Fruit fly (Drosophila melanogaster): ENCODE data around the gene CG8475.

Gene CG8475

dm6 chr2L:8209362-8209761, 12.6 kb upstream of the CG8475 start:
- no peak for TF ChIP-seq chif (GFP tag; optimal IDR thresholded peaks at IDR 0.05)
- peak; percentile 95 for TF ChIP-seq twi (tag; optimal IDR thresholded peaks at IDR 0.05)
- TF ChIP-seq CG15479 (GFP tag; optimal IDR thresholded peaks at IDR 0.05): peak; percentile 21

DNA sequence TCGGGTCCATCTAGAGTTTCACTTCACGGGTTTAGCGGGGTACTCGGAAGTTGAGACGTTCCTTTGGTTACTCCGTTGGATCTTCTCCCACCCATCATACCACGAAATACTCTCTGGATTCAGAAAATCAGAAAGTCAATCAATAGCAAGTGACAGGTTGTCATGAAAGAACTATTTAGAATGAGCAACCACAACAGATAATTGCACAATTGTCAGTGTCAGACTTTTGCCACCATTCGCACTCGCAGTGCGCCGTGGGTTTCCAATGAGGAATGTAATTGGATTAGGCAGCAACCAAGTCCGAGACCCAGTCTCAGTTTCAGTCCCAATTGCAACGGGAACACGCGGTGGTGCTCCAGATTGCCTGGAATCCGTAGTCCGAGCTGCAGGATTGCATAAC, 9.2 kb upstream of the CG8475 start, which contains the start of gene CG8419:
Gene CG8419 (plus strand): TSS at position 301 of the 400 bp plus-strand sequence.
- no peak for TF ChIP-seq Dip3 (GFP tag; optimal IDR thresholded peaks at IDR 0.05)
- TF ChIP-seq eve (GFP tag; optimal IDR thresholded peaks at IDR 0.05): no peak
- TF ChIP-seq Lim3 (GFP tag; IDR thresholded peaks at IDR 0.05): 0 out of 2 replicates have a peak, but pooled peaks have one; percentile 10
- no peak for TF ChIP-seq H15 (GFP tag; IDR thresholded peaks at IDR 0.05)
- peak in 1 of 2 experiments; percentile 24 for TF ChIP-seq Pdp1 (GFP tag; optimal IDR thresholded peaks at IDR 0.05)

- peak; percentile 94 for TF ChIP-seq CoRest (tag; optimal IDR thresholded peaks at IDR 0.05)
- TF ChIP-seq pita (GFP tag; optimal IDR thresholded peaks at IDR 0.05): no peak
- no peak for TF ChIP-seq h (optimal IDR thresholded peaks at IDR 0.05)
- peak; percentile 97 for TF ChIP-seq CG17359 (tag; optimal IDR thresholded peaks at IDR 0.05)
- TF ChIP-seq CG2120 (GFP tag; optimal IDR thresholded peaks at IDR 0.05): peak; percentile 95
- TF ChIP-seq crc (GFP tag; optimal IDR thresholded peaks at IDR 0.05): peak; percentile 83
- peak; percentile 88 for TF ChIP-seq Sox102F (GFP tag; optimal IDR thresholded peaks at IDR 0.05)
- TF ChIP-seq CG12236 (GFP tag; optimal IDR thresholded peaks at IDR 0.05): peak; percentile 36
- TF ChIP-seq CG11085 (GFP tag; IDR thresholded peaks at IDR 0.05): peak; percentile 94
- peak; percentile 97 for TF ChIP-seq CG10267 (tag; optimal IDR thresholded peaks at IDR 0.05)
- TF ChIP-seq B-H2 (GFP tag; optimal IDR thresholded peaks at IDR 0.05): peak; percentile 88
- TF ChIP-seq CG15073 (GFP tag; optimal IDR thresholded peaks at IDR 0.05): peak; percentile 83
- TF ChIP-seq fd102C (GFP tag; optimal IDR thresholded peaks at IDR 0.05): no peak
- TF ChIP-seq CG9215 (GFP tag; IDR thresholded peaks at IDR 0.05): peak; percentile 93
- TF ChIP-seq caup (GFP tag; optimal IDR thresholded peaks at IDR 0.05; ENCODE audit: severe bottlenecking): peak; percentile 100
- no peak for TF ChIP-seq sna (GFP tag; IDR thresholded peaks at IDR 0.05; ENCODE audit: partially characterized antibody)
- peak; percentile 83; the same call in 1 of the 2 replicates for TF ChIP-seq gt (GFP tag; IDR thresholded peaks at IDR 0.05)
- peak; percentile 92 for TF ChIP-seq Dip3 (GFP tag; optimal IDR thresholded peaks at IDR 0.05)
- TF ChIP-seq CG6683 (GFP tag; optimal IDR thresholded peaks at IDR 0.05): peak; percentile 95
- TF ChIP-seq gsb-n (tag; optimal IDR thresholded peaks at IDR 0.05): peak; percentile 78
- peak; percentile 91 for TF ChIP-seq CG6175 (GFP tag; IDR thresholded peaks at IDR 0.05)
- peak; percentile 96 for TF ChIP-seq eyg (GFP tag; optimal IDR thresholded peaks at IDR 0.05)
- no peak for TF ChIP-seq cad (GFP tag; optimal IDR thresholded peaks at IDR 0.05)
- TF ChIP-seq ken (GFP tag; IDR thresholded peaks at IDR 0.05): peak; percentile 93
- TF ChIP-seq croc (GFP tag; conservative IDR thresholded peaks at IDR 0.05): peak; percentile 97
- TF ChIP-seq CG10431 (GFP tag; optimal IDR thresholded peaks at IDR 0.05): peak; percentile 67
- peak; percentile 99 for TF ChIP-seq Dad (GFP tag; optimal IDR thresholded peaks at IDR 0.05)
- TF ChIP-seq Dll (GFP tag; IDR thresholded peaks at IDR 0.05; ENCODE audit: partially characterized antibody): no peak
- TF ChIP-seq CG1647 (GFP tag; optimal IDR thresholded peaks at IDR 0.05): peak; percentile 99
- peak; percentile 97 for TF ChIP-seq CG30403 (GFP tag; optimal IDR thresholded peaks at IDR 0.05)
- peak; percentile 95 for TF ChIP-seq sens-2 (GFP tag; IDR thresholded peaks at IDR 0.05)
- peak; percentile 90 for TF ChIP-seq tio (GFP tag; optimal IDR thresholded peaks at IDR 0.05)
- peak; percentile 97 for TF ChIP-seq Xrp1 (GFP tag; IDR thresholded peaks at IDR 0.05)
- peak; percentile 99 for TF ChIP-seq ems (GFP tag; optimal IDR thresholded peaks at IDR 0.05)
- TF ChIP-seq Asciz (GFP tag; optimal IDR thresholded peaks at IDR 0.05): peak; percentile 96
- peak; percentile 38; the same call in 1 of the 2 replicates for TF ChIP-seq Bgb (GFP tag; IDR thresholded peaks at IDR 0.05; ENCODE audit: partially characterized antibody)
- TF ChIP-seq tup (GFP tag; optimal IDR thresholded peaks at IDR 0.05): peak; percentile 97
- peak; percentile 96 for TF ChIP-seq CG6813 (GFP tag; optimal IDR thresholded peaks at IDR 0.05)
- peak; percentile 100 for TF ChIP-seq H2.0 (GFP tag; IDR thresholded peaks at IDR 0.05)
Measured at dm6 chr2L:8204996-8205567, 8.4 kb upstream of the CG8475 start, which contains the start of gene SLC5A11. TSS of gene SLC5A11 (minus strand) at chr2L:8205132.
